Worm (Caenorhabditis elegans) whole organism, midembryonic: ENCODE results near the gene fkh-4.

Experiments used
- T22C8.4 ChIP-seq: fragments of 200-800 bp; sonication (Bioruptor generic); IDR thresholded peaks from 2 replicates; pipeline ENCODE4 v1.3.6; 2022; ENCODE audit warnings: missing genetic modification characterization, missing compliant biosample characterization
- cog-1 ChIP-seq: sonication (generic microtip); optimal IDR thresholded peaks from 2 replicates; lab custom pipeline; 2016; ENCODE audit warnings: missing genetic modification characterization, missing compliant biosample characterization
- flt-1 ChIP-seq: fragments of 200-800 bp; sonication (Bioruptor generic); IDR thresholded peaks from 2 replicates; pipeline ENCODE4 v1.3.6; 2022; ENCODE audit warnings: missing genetic modification characterization, missing compliant biosample characterization
- klf-2 ChIP-seq: fragments of 200-800 bp; sonication (Bioruptor generic); conservative IDR thresholded peaks from 2 replicates; pipeline ENCODE4 v1.3.6; 2022; ENCODE audit warnings: missing genetic modification reagents, missing genetic modification characterization, missing compliant biosample characterization
- med-1 ChIP-seq: sonication (generic microtip); optimal IDR thresholded peaks from 2 replicates; lab custom pipeline; 2017; ENCODE audit warnings: missing genetic modification characterization, mild to moderate bottlenecking, missing compliant biosample characterization, antibody characterized with exemption, missing genetic modification reagents; ENCODE audit not compliant: insufficient read depth
- ref-1 ChIP-seq: fragments of 200-800 bp; sonication (Bioruptor generic); conservative IDR thresholded peaks from 2 replicates; pipeline ENCODE4 v1.3.6; 2022; ENCODE audit warnings: missing genetic modification reagents, missing genetic modification characterization, missing compliant biosample characterization
- tab-1 ChIP-seq: fragments of 200-800 bp; sonication (Bioruptor generic); IDR thresholded peaks from 2 replicates; pipeline ENCODE4 v1.3.6; 2022; ENCODE audit warnings: missing genetic modification characterization, missing compliant biosample characterization
- ztf-23 ChIP-seq: fragments of 200-800 bp; sonication (Bioruptor generic); IDR thresholded peaks from 2 replicates; pipeline ENCODE4 v1.3.6; 2022; ENCODE audit warnings: missing genetic modification reagents, missing genetic modification characterization, missing compliant biosample characterization
- ztf-29 ChIP-seq: fragments of 200-800 bp; sonication (Bioruptor generic); IDR thresholded peaks from 2 replicates; pipeline ENCODE4 v1.3.6; 2022; ENCODE audit warnings: missing genetic modification reagents, missing genetic modification characterization, missing compliant biosample characterization

The fkh-4 gene

ce11 chrX:13401311-13401710 lies 27.3 kb downstream of the fkh-4 start:
- TF ChIP-seq ztf-29 (GFP tag; lab: Robert Waterston, UW) (no peak), ref-1 (GFP tag; lab: Robert Waterston, UW) (no peak), cog-1 (tag; lab: Kevin White, UChicago) (no peak), flt-1 (GFP tag; lab: Robert Waterston, UW) (no peak), klf-2 (GFP tag; lab: Robert Waterston, UW) (no peak), T22C8.4 (GFP tag; lab: Robert Waterston, UW) (no peak), med-1 (GFP tag; lab: Kevin White, UChicago) (no peak), ztf-23 (GFP tag; lab: Robert Waterston, UW) (no peak), tab-1 (no peak)

ce11 chrX:13399221-13399620 lies 29.4 kb downstream of the fkh-4 start, which contains the start of gene F02C12.2:
Gene F02C12.2 (minus strand): TSS chrX:13399321.
- TF ChIP-seq ztf-29 (GFP tag; lab: Robert Waterston, UW) (no peak), flt-1 (GFP tag; lab: Robert Waterston, UW) (no peak), med-1 (GFP tag; lab: Kevin White, UChicago) (no peak), ztf-23 (GFP tag; lab: Robert Waterston, UW) (no peak), cog-1 (tag; lab: Kevin White, UChicago) (no peak), klf-2 (GFP tag; lab: Robert Waterston, UW) (no peak), ref-1 (GFP tag; lab: Robert Waterston, UW) (no peak), tab-1 (no peak), T22C8.4 (GFP tag; lab: Robert Waterston, UW) (no peak)

ce11 chrX:13396550-13397023 lies 32.1 kb downstream of the fkh-4 start, which contains the start of gene F02C12.3:
Gene F02C12.3 (plus strand): TSS chrX:13396973.
- TF ChIP-seq cog-1 (tag; lab: Kevin White, UChicago) (peak; percentile 44), tab-1 (no peak)

- no peak for TF ChIP-seq klf-2 (GFP tag; lab: Robert Waterston, UW)
Measured at ce11 chrX:13394971-13395370, 33.7 kb downstream of the fkh-4 start, which contains the start of gene irld-2. Gene irld-2 (minus strand): TSS chrX:13395071.

- TF ChIP-seq flt-1 (GFP tag; lab: Robert Waterston, UW) (no peak), med-1 (GFP tag; lab: Kevin White, UChicago) (no peak), klf-2 (GFP tag; lab: Robert Waterston, UW) (no peak), ref-1 (GFP tag; lab: Robert Waterston, UW) (no peak), ztf-23 (GFP tag; lab: Robert Waterston, UW) (no peak), T22C8.4 (GFP tag; lab: Robert Waterston, UW) (no peak), ztf-29 (GFP tag; lab: Robert Waterston, UW) (no peak), tab-1 (no peak), cog-1 (tag; lab: Kevin White, UChicago) (no peak)
Measured at ce11 chrX:13388829-13389228, 39.8 kb downstream of the fkh-4 start.

- TF ChIP-seq med-1 (GFP tag; lab: Kevin White, UChicago) (no peak), ztf-29 (GFP tag; lab: Robert Waterston, UW) (no peak), tab-1 (no peak), T22C8.4 (GFP tag; lab: Robert Waterston, UW) (no peak), flt-1 (GFP tag; lab: Robert Waterston, UW) (no peak), klf-2 (GFP tag; lab: Robert Waterston, UW) (no peak), ztf-23 (GFP tag; lab: Robert Waterston, UW) (no peak), cog-1 (tag; lab: Kevin White, UChicago) (no peak), ref-1 (GFP tag; lab: Robert Waterston, UW) (no peak)
Measured at ce11 chrX:13387497-13387953, 41.1 kb downstream of the fkh-4 start, which contains the start of gene C49F8.3. Gene C49F8.3 (minus strand): TSS chrX:13387547.

ce11 chrX:13384743-13385142 lies 43.9 kb downstream of the fkh-4 start:
- no peak for TF ChIP-seq tab-1
- no peak for TF ChIP-seq klf-2 (GFP tag; lab: Robert Waterston, UW)
- TF ChIP-seq T22C8.4 (GFP tag; lab: Robert Waterston, UW): no peak
- no peak for TF ChIP-seq ztf-29 (GFP tag; lab: Robert Waterston, UW)

ce11 chrX:13383273-13383672 lies 45.4 kb downstream of the fkh-4 start:
- TF ChIP-seq ref-1 (GFP tag; lab: Robert Waterston, UW) (no peak), tab-1 (no peak), cog-1 (tag; lab: Kevin White, UChicago) (no peak), med-1 (GFP tag; lab: Kevin White, UChicago) (no peak), T22C8.4 (GFP tag; lab: Robert Waterston, UW) (no peak), klf-2 (GFP tag; lab: Robert Waterston, UW) (no peak), flt-1 (GFP tag; lab: Robert Waterston, UW) (no peak), ztf-23 (GFP tag; lab: Robert Waterston, UW) (no peak), ztf-29 (GFP tag; lab: Robert Waterston, UW) (no peak)

- TF ChIP-seq tab-1 (no peak), ref-1 (GFP tag; lab: Robert Waterston, UW) (no peak), ztf-29 (GFP tag; lab: Robert Waterston, UW) (no peak), T22C8.4 (GFP tag; lab: Robert Waterston, UW) (no peak), cog-1 (tag; lab: Kevin White, UChicago) (no peak), flt-1 (GFP tag; lab: Robert Waterston, UW) (no peak), ztf-23 (GFP tag; lab: Robert Waterston, UW) (no peak), med-1 (GFP tag; lab: Kevin White, UChicago) (no peak), klf-2 (GFP tag; lab: Robert Waterston, UW) (no peak)
Measured at ce11 chrX:13380988-13381742, 47.5 kb downstream of the fkh-4 start.
